Worm (Caenorhabditis elegans): ENCODE results near the gene C50H11.8.

DNA sequence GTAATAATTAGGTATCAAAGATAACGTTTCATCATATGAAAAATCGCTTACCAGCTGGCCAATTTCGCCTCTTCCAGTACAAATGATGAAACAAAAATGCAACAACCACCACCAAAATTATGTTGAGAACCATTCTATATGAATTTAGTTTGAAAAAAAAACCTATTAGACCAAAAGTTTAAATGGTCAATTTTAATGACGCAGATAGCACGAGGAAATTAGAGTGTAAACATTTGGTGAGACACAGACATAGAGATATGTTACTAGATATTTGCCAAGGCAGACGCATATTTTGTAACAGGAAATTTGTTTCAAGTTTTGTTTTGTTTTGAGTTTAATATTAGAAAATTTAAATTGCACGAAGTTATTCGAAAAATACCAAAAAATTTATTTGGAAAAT is 40.0 kb downstream of the C50H11.8 start, which contains the start of gene cyp-33C9:
- TF ChIP-seq syd-9 (tag; optimal IDR thresholded peaks at IDR 0.05), result no peak
- TF ChIP-seq ama-1 (optimal IDR thresholded peaks at IDR 0.05), result no peak
- TF ChIP-seq dmd-4 (tag; optimal IDR thresholded peaks at IDR 0.05; ENCODE audit: borderline replicate concordance), result no peak
- TF ChIP-seq nhr-11 (tag; optimal IDR thresholded peaks at IDR 0.05), result no peak
- no peak for TF ChIP-seq tbx-2 (tag; optimal IDR thresholded peaks at IDR 0.05)
- TF ChIP-seq ceh-9 (tag; optimal IDR thresholded peaks at IDR 0.05), result no peak
- no peak for TF ChIP-seq fkh-10 (GFP tag; optimal IDR thresholded peaks at IDR 0.05)
- TF ChIP-seq eyg-1 (tag; optimal IDR thresholded peaks at IDR 0.05), result no peak
- no peak for TF ChIP-seq lin-11 (tag; optimal IDR thresholded peaks at IDR 0.05)
- TF ChIP-seq hlh-30 (tag; optimal IDR thresholded peaks at IDR 0.05; ENCODE audit: insufficient read depth), result no peak
- no peak for TF ChIP-seq Y22D7AL.16 (tag; optimal IDR thresholded peaks at IDR 0.05)
- no peak for TF ChIP-seq nhr-232 (tag; optimal IDR thresholded peaks at IDR 0.05)
